Fruit fly (Drosophila melanogaster) whole organism, embryonic: ENCODE measurements around the gene eIF4E5.

Source experiments
- CG13123 ChIP-seq: fragments of 200-800 bp; sonication (Bioruptor generic); optimal IDR thresholded peaks from 2 replicates; lab custom pipeline; 2016; ENCODE audit warnings: missing biosample characterization, missing genetic modification characterization
- CG31365 ChIP-seq: fragments of 200-800 bp; sonication (Bioruptor generic); optimal IDR thresholded peaks from 2 replicates; lab custom pipeline; 2018; ENCODE audit warnings: missing biosample characterization, mild to moderate bottlenecking, missing genetic modification characterization
- CG3163 ChIP-seq: fragments of 200-800 bp; sonication (Bioruptor generic); optimal IDR thresholded peaks from 3 replicates; lab custom pipeline; 2016; ENCODE audit warnings: missing biosample characterization, missing genetic modification characterization
- HLH4C ChIP-seq: fragments of 200-800 bp; sonication (Bioruptor generic); IDR thresholded peaks from 3 replicates; pipeline ENCODE4 v1.3.6; 2022; ENCODE audit warnings: missing biosample characterization, missing genetic modification characterization; ENCODE audit not compliant: partially characterized antibody
- fru ChIP-seq: fragments of >200 bp; optimal IDR thresholded peaks from 2 replicates; lab custom pipeline; 2017
- unc-4 ChIP-seq: fragments of 200-800 bp; sonication (Bioruptor generic); IDR thresholded peaks from 2 replicates; pipeline ENCODE4 v1.3.6; 2022; ENCODE audit warnings: missing biosample characterization, missing genetic modification characterization; ENCODE audit not compliant: partially characterized antibody
- unpg ChIP-seq: fragments of 200-800 bp; sonication (Bioruptor generic); optimal IDR thresholded peaks from 3 replicates; lab custom pipeline; 2018; ENCODE audit warnings: missing biosample characterization, mild to moderate bottlenecking, missing genetic modification characterization, moderate library complexity

dm6 chr3L:7943046-7943445 is 48.4 kb downstream of the eIF4E5 start:
- TF ChIP-seq CG3163 (GFP tag; lab: Kevin White, UChicago): no peak
- no peak for TF ChIP-seq unc-4 (GFP tag; lab: Robert Waterston, UW)
- no peak for TF ChIP-seq CG13123 (GFP tag; lab: Kevin White, UChicago)
- no peak for TF ChIP-seq HLH4C (GFP tag; lab: Robert Waterston, UW)
- no peak for TF ChIP-seq CG31365 (tag; lab: Kevin White, UChicago)
- TF ChIP-seq unpg (GFP tag; lab: Kevin White, UChicago): no peak
- TF ChIP-seq fru: no peak
